Fruit fly (Drosophila melanogaster) whole organism, adult: ENCODE results near the gene PQBP1.
A peak's percentile ranks its signal among the peaks of the same experiment; 100 is the strongest.

Source experiments
- CG11617 ChIP-seq: fragments of 200-800 bp; sonication (Bioruptor generic); optimal IDR thresholded peaks from 2 replicates; lab custom pipeline; 2017; ENCODE audit warnings: mild to moderate bottlenecking, missing biosample characterization, missing genetic modification reagents, missing genetic modification characterization
- CG14711 ChIP-seq: fragments of 200-800 bp; sonication (Bioruptor generic); optimal IDR thresholded peaks from 2 replicates; lab custom pipeline; 2018; ENCODE audit warnings: missing biosample characterization, mild to moderate bottlenecking, missing genetic modification characterization, moderate library complexity
- CG33017 ChIP-seq: fragments of 200-800 bp; sonication (Bioruptor generic); optimal IDR thresholded peaks from 2 replicates; lab custom pipeline; 2018; ENCODE audit warnings: missing biosample characterization, mild to moderate bottlenecking, missing genetic modification characterization, moderate library complexity
- CG5204 ChIP-seq: fragments of 200-800 bp; sonication (Bioruptor generic); optimal IDR thresholded peaks from 2 replicates; lab custom pipeline; 2016; ENCODE audit warnings: missing biosample characterization, missing genetic modification characterization
- CG7045 ChIP-seq: fragments of 200-800 bp; sonication (Bioruptor generic); optimal IDR thresholded peaks from 2 replicates; lab custom pipeline; 2017; ENCODE audit warnings: missing biosample characterization, mild to moderate bottlenecking, missing genetic modification characterization
- Hr96 ChIP-seq: fragments of 200-800 bp; sonication (Bioruptor generic); optimal IDR thresholded peaks from 2 replicates; lab custom pipeline; 2016; ENCODE audit warnings: missing biosample characterization, missing genetic modification characterization
- Mnt ChIP-seq: fragments of 200-800 bp; sonication (Bioruptor generic); optimal IDR thresholded peaks from 2 replicates; lab custom pipeline; 2016; ENCODE audit warnings: missing biosample characterization, mild to moderate bottlenecking, missing genetic modification characterization
- bab1 ChIP-seq: fragments of 200-800 bp; sonication (Bioruptor generic); optimal IDR thresholded peaks from 3 replicates; lab custom pipeline; 2019; ENCODE audit warnings: missing biosample characterization, mild to moderate bottlenecking, missing genetic modification characterization, moderate library complexity
- ovo ChIP-seq: fragments of 200-800 bp; sonication (Bioruptor generic); optimal IDR thresholded peaks from 2 replicates; lab custom pipeline; 2016; ENCODE audit warnings: missing biosample characterization, missing genetic modification characterization
- pad ChIP-seq: fragments of 200-800 bp; sonication (Bioruptor generic); optimal IDR thresholded peaks from 3 replicates; lab custom pipeline; 2017; ENCODE audit warnings: missing biosample characterization, missing genetic modification characterization, mild to moderate bottlenecking, moderate library complexity, missing genetic modification reagents
- toe ChIP-seq: fragments of 200-800 bp; sonication (Bioruptor generic); optimal IDR thresholded peaks from 2 replicates; lab custom pipeline; 2016; ENCODE audit warnings: missing biosample characterization, missing genetic modification characterization

DNA sequence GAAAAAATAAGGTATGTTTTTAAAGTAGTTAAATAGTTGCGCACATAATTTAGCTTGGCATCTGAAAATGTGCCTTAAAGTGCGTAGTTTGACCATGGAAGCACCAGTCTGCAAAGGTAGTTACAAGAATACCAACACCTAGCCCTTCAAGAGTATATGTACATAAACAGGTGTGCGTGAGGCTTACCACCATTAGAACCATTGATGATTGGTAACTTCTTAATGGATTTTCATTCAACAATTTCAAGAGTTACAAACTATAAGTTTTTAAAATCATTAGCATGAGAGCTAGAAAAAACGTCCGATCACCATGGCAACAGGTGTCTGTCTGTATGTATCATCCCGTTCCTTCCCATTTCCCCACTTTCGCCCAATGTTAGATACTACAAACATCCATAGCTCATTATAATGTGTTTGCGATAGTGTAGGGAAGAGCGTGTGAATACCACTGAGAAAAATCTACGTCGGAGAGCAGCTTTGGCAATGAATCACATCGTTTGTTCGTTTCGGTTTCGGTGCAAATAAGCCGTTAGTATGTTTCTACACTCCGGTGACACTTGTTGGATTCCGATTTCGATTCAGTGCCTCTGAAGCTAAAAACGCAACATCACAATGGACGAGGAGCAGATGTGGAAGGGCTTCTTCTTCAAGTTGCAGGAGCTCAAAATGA is 9.0 kb upstream of the PQBP1 start:
- peak; percentile 86 for TF ChIP-seq ovo (GFP tag; lab: Kevin White, UChicago)
- TF ChIP-seq pad = peak; percentile 93
- TF ChIP-seq CG5204 (GFP tag; lab: Kevin White, UChicago) = no peak
- TF ChIP-seq CG7045 = no peak
- TF ChIP-seq toe = no peak
- TF ChIP-seq CG33017 = no peak
- no peak for TF ChIP-seq Mnt (GFP tag; lab: Kevin White, UChicago)
- TF ChIP-seq bab1 = no peak
- TF ChIP-seq Hr96 (GFP tag; lab: Kevin White, UChicago) = no peak
- no peak for TF ChIP-seq CG14711 (tag; lab: Kevin White, UChicago)
- no peak for TF ChIP-seq CG11617 (GFP tag; lab: Kevin White, UChicago)
